Fruit fly (Drosophila melanogaster) whole organism, embryonic: ENCODE results near the gene JIL-1.

Experiments used
- Adf1 ChIP-seq: fragments of 200-800 bp; sonication (Bioruptor generic); IDR thresholded peaks from 2 replicates; pipeline ENCODE4 v1.3.6; 2022; ENCODE audit warnings: missing biosample characterization, missing genetic modification characterization
- Awh ChIP-seq: fragments of 200-800 bp; sonication (Bioruptor generic); IDR thresholded peaks from 2 replicates; pipeline ENCODE4, ENCODE4 v1.3.6; 2022; ENCODE audit warnings: missing biosample characterization, missing genetic modification characterization
- B-H1 ChIP-seq: fragments of 200-800 bp; sonication (Bioruptor generic); IDR thresholded peaks from 3 replicates; pipeline ENCODE4 v1.3.6; 2022; ENCODE audit warnings: missing biosample characterization, missing genetic modification characterization
- C15 ChIP-seq: fragments of 200-800 bp; sonication (Bioruptor generic); IDR thresholded peaks from 3 replicates; pipeline ENCODE4 v1.3.6; 2022; ENCODE audit warnings: missing biosample characterization, missing genetic modification characterization
- CG10267 ChIP-seq: fragments of 200-800 bp; sonication (Bioruptor generic); optimal IDR thresholded peaks from 2 replicates; lab custom pipeline; 2018; ENCODE audit warnings: missing biosample characterization, mild to moderate bottlenecking, missing genetic modification characterization, moderate library complexity
- CG10543 ChIP-seq: fragments of 200-800 bp; sonication (Bioruptor generic); optimal IDR thresholded peaks from 3 replicates; lab custom pipeline; 2017; ENCODE audit warnings: missing biosample characterization, mild to moderate bottlenecking, missing genetic modification characterization, moderate library complexity
- CG11504 ChIP-seq: fragments of 200-800 bp; sonication (Bioruptor generic); optimal IDR thresholded peaks from 3 replicates; lab custom pipeline; 2019; ENCODE audit warnings: missing biosample characterization, mild to moderate bottlenecking, missing genetic modification characterization, moderate library complexity
- CG12236 ChIP-seq: fragments of 200-800 bp; sonication (Bioruptor generic); optimal IDR thresholded peaks from 2 replicates; lab custom pipeline; 2016; ENCODE audit warnings: missing biosample characterization, missing genetic modification characterization
- CG12744 ChIP-seq: fragments of 200-800 bp; sonication (Bioruptor generic); optimal IDR thresholded peaks from 2 replicates; lab custom pipeline; 2016; ENCODE audit warnings: missing biosample characterization, missing genetic modification characterization
- CG14050 ChIP-seq: fragments of 200-800 bp; sonication (Bioruptor generic); IDR thresholded peaks from 3 replicates; pipeline ENCODE4 v1.3.6; 2022; ENCODE audit warnings: missing biosample characterization, missing genetic modification characterization
- CG15601 ChIP-seq: fragments of 200-800 bp; sonication (Bioruptor generic); optimal IDR thresholded peaks from 3 replicates; lab custom pipeline; 2019; ENCODE audit warnings: missing biosample characterization, mild to moderate bottlenecking, missing genetic modification characterization, moderate library complexity
- CG1647 ChIP-seq: fragments of 200-800 bp; sonication (Bioruptor generic); optimal IDR thresholded peaks from 3 replicates; lab custom pipeline; 2016; ENCODE audit warnings: missing biosample characterization, missing genetic modification characterization
- CG17359 ChIP-seq: fragments of 200-800 bp; sonication (Bioruptor generic); optimal IDR thresholded peaks from 3 replicates; lab custom pipeline; 2018; ENCODE audit warnings: missing biosample characterization, mild to moderate bottlenecking, missing genetic modification characterization, moderate library complexity
- CG31365 ChIP-seq: fragments of 200-800 bp; sonication (Bioruptor generic); optimal IDR thresholded peaks from 2 replicates; lab custom pipeline; 2018; ENCODE audit warnings: missing biosample characterization, mild to moderate bottlenecking, missing genetic modification characterization
- CG4854 ChIP-seq: fragments of 200-800 bp; sonication (Bioruptor generic); optimal IDR thresholded peaks from 2 replicates; lab custom pipeline; 2016; ENCODE audit warnings: missing biosample characterization, missing genetic modification characterization, inconsistent platforms
- CG5953 ChIP-seq: fragments of 200-800 bp; sonication (Bioruptor generic); IDR thresholded peaks from 2 replicates; pipeline ENCODE4 v1.3.6; 2022; ENCODE audit warnings: missing biosample characterization, missing genetic modification characterization
- CG6254 ChIP-seq: fragments of 200-800 bp; sonication (Bioruptor generic); optimal IDR thresholded peaks from 3 replicates; lab custom pipeline; 2017; ENCODE audit warnings: mild to moderate bottlenecking, missing biosample characterization, missing genetic modification reagents, missing genetic modification characterization
- CG6683 ChIP-seq: fragments of 200-800 bp; sonication (Bioruptor generic); optimal IDR thresholded peaks from 2 replicates; lab custom pipeline; 2017; ENCODE audit warnings: missing biosample characterization, mild to moderate bottlenecking, missing genetic modification characterization, missing genetic modification reagents
- CG6765 ChIP-seq: fragments of 200-800 bp; sonication (Bioruptor generic); optimal IDR thresholded peaks from 3 replicates; lab custom pipeline; 2017; ENCODE audit warnings: missing biosample characterization, mild to moderate bottlenecking, missing genetic modification characterization
- CG8281 ChIP-seq: fragments of 200-800 bp; sonication (Bioruptor generic); optimal IDR thresholded peaks from 2 replicates; lab custom pipeline; 2018; ENCODE audit warnings: missing biosample characterization, mild to moderate bottlenecking, missing genetic modification characterization, moderate library complexity
- CG9609 ChIP-seq: fragments of 200-800 bp; sonication (Bioruptor generic); optimal IDR thresholded peaks from 3 replicates; lab custom pipeline; 2016; ENCODE audit warnings: missing biosample characterization, missing genetic modification characterization
- CG9727 ChIP-seq: fragments of 200-800 bp; sonication (Bioruptor generic); optimal IDR thresholded peaks from 3 replicates; lab custom pipeline; 2017; ENCODE audit warnings: missing biosample characterization, mild to moderate bottlenecking, missing genetic modification characterization
- ERR ChIP-seq: fragments of 200-800 bp; sonication (Bioruptor generic); optimal IDR thresholded peaks from 2 replicates; lab custom pipeline; 2016; ENCODE audit warnings: missing biosample characterization, missing genetic modification characterization
- Ets97D ChIP-seq: fragments of 200-800 bp; sonication (Bioruptor generic); optimal IDR thresholded peaks from 3 replicates; lab custom pipeline; 2016; ENCODE audit warnings: missing biosample characterization, missing genetic modification characterization
- Fer2 ChIP-seq: fragments of 200-800 bp; sonication (Bioruptor generic); optimal IDR thresholded peaks from 2 replicates; lab custom pipeline; 2018; ENCODE audit warnings: missing biosample characterization, mild to moderate bottlenecking, missing genetic modification characterization, moderate library complexity
- Fer3 ChIP-seq: fragments of 200-800 bp; sonication (Bioruptor generic); optimal IDR thresholded peaks from 2 replicates; lab custom pipeline; 2018; ENCODE audit warnings: missing biosample characterization, mild to moderate bottlenecking, missing genetic modification characterization, moderate library complexity
- GATAe ChIP-seq: fragments of 200-800 bp; sonication (Bioruptor generic); conservative IDR thresholded peaks from 2 replicates; pipeline ENCODE4 v1.3.6; 2022; ENCODE audit warnings: missing biosample characterization, missing genetic modification characterization
- Hr3 ChIP-seq: fragments of 200-800 bp; sonication (Bioruptor generic); optimal IDR thresholded peaks from 3 replicates; lab custom pipeline; 2016; ENCODE audit warnings: missing biosample characterization, missing genetic modification characterization
- Hr39 ChIP-seq: fragments of >200 bp; optimal IDR thresholded peaks from 2 replicates; lab custom pipeline; 2017
- Med ChIP-seq: fragments of 200-800 bp; sonication (Bioruptor generic); peaks from one replicate; lab custom pipeline; 2016; ENCODE audit warnings: missing biosample characterization, missing genetic modification characterization, mild to moderate bottlenecking, inconsistent platforms, moderate library complexity
- Tbp ChIP-seq: fragments of >200 bp; optimal IDR thresholded peaks from 2 replicates; lab custom pipeline; 2018; ENCODE audit warnings: missing biosample characterization, missing genetic modification characterization
- Trl ChIP-seq, 3 experiments: fragments of >200 bp in 2 of 3; fragments of 200-800 bp in 1 of 3; sonication (Bioruptor generic) in 1 of 3; optimal IDR thresholded peaks; 2 replicates in 1 of 3; 3 replicates in 2 of 3; lab custom pipeline; 2016 to 2017; ENCODE audit warnings: missing biosample characterization in 1 of 3, missing genetic modification characterization in 1 of 3
- amos ChIP-seq: fragments of 200-800 bp; sonication (Bioruptor generic); IDR thresholded peaks from 2 replicates; pipeline ENCODE4 v1.3.6; 2022; ENCODE audit warnings: missing biosample characterization, missing genetic modification characterization; ENCODE audit not compliant: partially characterized antibody
- bcd ChIP-seq: fragments of 200-800 bp; sonication (Bioruptor generic); optimal IDR thresholded peaks from 2 replicates; lab custom pipeline; 2017; ENCODE audit warnings: missing biosample characterization, mild to moderate bottlenecking, missing genetic modification characterization
- btn ChIP-seq: fragments of 200-800 bp; sonication (Bioruptor generic); optimal IDR thresholded peaks from 2 replicates; lab custom pipeline; 2016; ENCODE audit warnings: missing biosample characterization, missing genetic modification characterization
- chif ChIP-seq, 2 experiments: fragments of 200-800 bp; sonication (Bioruptor generic); optimal IDR thresholded peaks; 3 replicates each; lab custom pipeline; 2016; ENCODE audit warnings: missing biosample characterization in 2 of 2, missing genetic modification characterization in 2 of 2
- crp ChIP-seq, 2 experiments: fragments of 200-800 bp; sonication (Bioruptor generic); optimal IDR thresholded peaks; 2 replicates in 1 of 2; 3 replicates in 1 of 2; lab custom pipeline; 2017; ENCODE audit warnings: missing biosample characterization in 2 of 2, missing genetic modification characterization in 2 of 2, mild to moderate bottlenecking in 1 of 2, moderate library complexity in 1 of 2
- danr ChIP-seq: fragments of 200-800 bp; sonication (Bioruptor generic); IDR thresholded peaks from 2 replicates; pipeline ENCODE4 v1.3.6; 2022; ENCODE audit warnings: missing biosample characterization, missing genetic modification characterization
- dmrt99B ChIP-seq: fragments of 200-800 bp; sonication (Bioruptor generic); optimal IDR thresholded peaks from 2 replicates; lab custom pipeline; 2018; ENCODE audit warnings: missing biosample characterization, mild to moderate bottlenecking, missing genetic modification characterization, moderate library complexity
- eyg ChIP-seq: fragments of 200-800 bp; sonication (Bioruptor generic); optimal IDR thresholded peaks from 3 replicates; lab custom pipeline; 2016; ENCODE audit warnings: missing biosample characterization, missing genetic modification characterization
- ind ChIP-seq: fragments of 200-800 bp; sonication (Bioruptor generic); optimal IDR thresholded peaks from 3 replicates; lab custom pipeline; 2016; ENCODE audit warnings: missing biosample characterization, missing genetic modification characterization
- ken ChIP-seq: fragments of 200-800 bp; sonication (Bioruptor generic); IDR thresholded peaks from 3 replicates; pipeline ENCODE4 v1.3.6; 2022; ENCODE audit warnings: missing biosample characterization, missing genetic modification characterization
- knrl ChIP-seq: fragments of 200-800 bp; sonication (Bioruptor generic); IDR thresholded peaks from 3 replicates; pipeline ENCODE4 v1.3.6; 2022; ENCODE audit warnings: missing biosample characterization, missing genetic modification characterization; ENCODE audit not compliant: partially characterized antibody
- peb ChIP-seq: fragments of 200-800 bp; sonication (Bioruptor generic); IDR thresholded peaks from 2 replicates; pipeline ENCODE4 v1.3.6; 2022; ENCODE audit warnings: missing biosample characterization, missing genetic modification characterization
- phol ChIP-seq: fragments of 200-800 bp; sonication (Bioruptor generic); optimal IDR thresholded peaks from 3 replicates; lab custom pipeline; 2018; ENCODE audit warnings: missing biosample characterization, mild to moderate bottlenecking, missing genetic modification characterization, moderate library complexity
- pros ChIP-seq: fragments of 200-800 bp; sonication (Bioruptor generic); optimal IDR thresholded peaks from 3 replicates; lab custom pipeline; 2019; ENCODE audit warnings: missing biosample characterization, mild to moderate bottlenecking, missing genetic modification characterization, moderate library complexity
- psq ChIP-seq: fragments of 200-800 bp; sonication (Bioruptor generic); optimal IDR thresholded peaks from 2 replicates; lab custom pipeline; 2017; ENCODE audit warnings: missing biosample characterization, missing genetic modification characterization
- pzg ChIP-seq: fragments of 200-800 bp; sonication (Bioruptor generic); optimal IDR thresholded peaks from 3 replicates; lab custom pipeline; 2018; ENCODE audit warnings: missing biosample characterization, mild to moderate bottlenecking, missing genetic modification characterization, moderate library complexity
- schlank ChIP-seq: fragments of 200-800 bp; sonication (Bioruptor generic); optimal IDR thresholded peaks from 2 replicates; lab custom pipeline; 2018; ENCODE audit warnings: missing biosample characterization, mild to moderate bottlenecking, missing genetic modification characterization
- seq ChIP-seq: fragments of 200-800 bp; sonication (Bioruptor generic); IDR thresholded peaks from 2 replicates; pipeline ENCODE4 v1.3.6; 2022; ENCODE audit warnings: missing biosample characterization, missing genetic modification characterization
- shn ChIP-seq: fragments of 200-800 bp; sonication (Bioruptor generic); optimal IDR thresholded peaks from 3 replicates; lab custom pipeline; 2016; ENCODE audit warnings: missing biosample characterization, missing genetic modification characterization

JIL-1 gene

dm6 chr3L:11119901-11120418, 27.0 kb upstream of the JIL-1 start (continued):
- TF ChIP-seq chif (GFP tag; optimal IDR thresholded peaks at IDR 0.05; lab: Kevin White, UChicago): no peak
- TF ChIP-seq ERR (GFP tag; lab: Kevin White, UChicago): no peak
- no peak for TF ChIP-seq Fer3 (tag; lab: Kevin White, UChicago)
- no peak; the same call in 1 of the 2 replicates for TF ChIP-seq amos (GFP tag; lab: Robert Waterston, UW)
- peak in 1 of 2 experiments; percentile 68 for TF ChIP-seq Trl (optimal IDR thresholded peaks at IDR 0.05; lab: Kevin White, UChicago)
- TF ChIP-seq Trl (GFP tag; optimal IDR thresholded peaks at IDR 0.05; lab: Kevin White, UChicago): no peak
- TF ChIP-seq CG31365: peak; percentile 71
- TF ChIP-seq Fer2 (tag; lab: Kevin White, UChicago): peak; percentile 14
- peak; percentile 64 for TF ChIP-seq Med
- no peak for TF ChIP-seq C15 (GFP tag; lab: Robert Waterston, UW)
- peak; percentile 1 for TF ChIP-seq CG8281
- no peak for TF ChIP-seq Tbp (GFP tag; lab: Kevin White, UChicago)
- TF ChIP-seq ken (GFP tag; lab: Robert Waterston, UW): no peak
- no peak for TF ChIP-seq btn (GFP tag; lab: Kevin White, UChicago)
- TF ChIP-seq CG1647 (GFP tag; lab: Kevin White, UChicago): no peak
- no peak for TF ChIP-seq dmrt99B (tag; lab: Kevin White, UChicago)
- peak; percentile 94 for TF ChIP-seq CG10543 (GFP tag; lab: Kevin White, UChicago)
- no peak for TF ChIP-seq ind
- peak; percentile 64 for TF ChIP-seq CG6683
- TF ChIP-seq CG11504: no peak
- peak; percentile 12 for TF ChIP-seq CG9727 (GFP tag; lab: Kevin White, UChicago)
- no peak for TF ChIP-seq Ets97D (GFP tag; lab: Kevin White, UChicago)
- TF ChIP-seq B-H1: no peak
- TF ChIP-seq Hr3 (GFP tag; lab: Kevin White, UChicago): no peak
- no peak for TF ChIP-seq CG14050 (GFP tag; lab: Robert Waterston, UW)
- TF ChIP-seq CG12744 (GFP tag; lab: Kevin White, UChicago): no peak
- TF ChIP-seq CG12236 (GFP tag; lab: Kevin White, UChicago): no peak
- TF ChIP-seq pzg (GFP tag; lab: Kevin White, UChicago): peak; percentile 8
- TF ChIP-seq bcd (GFP tag; lab: Kevin White, UChicago): no peak
- TF ChIP-seq knrl (GFP tag; lab: Robert Waterston, UW): no peak
- no peak for TF ChIP-seq peb
- TF ChIP-seq CG5953 (GFP tag; lab: Robert Waterston, UW): no peak
- TF ChIP-seq schlank: peak; percentile 59
- TF ChIP-seq CG17359 (tag; lab: Kevin White, UChicago): peak; percentile 40
- no peak for TF ChIP-seq GATAe (GFP tag; lab: Robert Waterston, UW)
- no peak; the same call in 1 of the 2 replicates for TF ChIP-seq Adf1 (GFP tag; lab: Robert Waterston, UW)
- TF ChIP-seq psq (GFP tag; lab: Kevin White, UChicago): peak; percentile 10
- no peak for TF ChIP-seq CG9609 (GFP tag; lab: Kevin White, UChicago)
- TF ChIP-seq Awh (GFP tag; lab: Robert Waterston, UW): no peak; the same call in 1 of the 2 replicates
- no peak for TF ChIP-seq crp (GFP tag; optimal IDR thresholded peaks at IDR 0.05; lab: Kevin White, UChicago)
- TF ChIP-seq CG15601: peak; percentile 65
- no peak for TF ChIP-seq phol (tag; lab: Kevin White, UChicago)
- TF ChIP-seq Hr39: no peak
- TF ChIP-seq CG6765 (GFP tag; lab: Kevin White, UChicago): peak; percentile 49
- no peak for TF ChIP-seq CG4854 (GFP tag; lab: Kevin White, UChicago)
- peak; percentile 8 for TF ChIP-seq pros
- TF ChIP-seq seq (GFP tag; lab: Robert Waterston, UW): no peak
- TF ChIP-seq shn (GFP tag; lab: Kevin White, UChicago): no peak
- no peak for TF ChIP-seq CG10267 (tag; lab: Kevin White, UChicago)
- no peak for TF ChIP-seq danr (GFP tag; lab: Robert Waterston, UW)
- no peak for TF ChIP-seq eyg (GFP tag; lab: Kevin White, UChicago)
- peak; percentile 16 for TF ChIP-seq CG6254 (GFP tag; lab: Kevin White, UChicago)
